Comparison of ENCODE assay signal across 2 worm cellular contexts in genomic region chrX:7873350-7873749, ce11.
A peak's percentile ranks its signal among the peaks of the same experiment; 100 is the strongest.
TF ChIP-seq lines count a peak whose summit lies in the region.

No protein-coding gene starts in this region.

TF ChIP-seq in whole organism, L2 larva, 48 proteins besides CTCF, POLR2A, EP300 and RAD21:
- no peak for TF ChIP-seq nhr-25 (tag; optimal IDR thresholded peaks at IDR 0.05; lab: Kevin White, UChicago)
- peak; percentile 29 for TF ChIP-seq mab-5 (tag; optimal IDR thresholded peaks at IDR 0.05; lab: Kevin White, UChicago)
- no peak for TF ChIP-seq dmd-4 (tag; optimal IDR thresholded peaks at IDR 0.05; lab: Kevin White, UChicago)
- TF ChIP-seq unc-55 (GFP tag; optimal IDR thresholded peaks at IDR 0.05; lab: Kevin White, UChicago): peak; percentile 63
- TF ChIP-seq lin-13 (GFP tag; optimal IDR thresholded peaks at IDR 0.05; lab: Kevin White, UChicago): no peak

TF ChIP-seq in whole organism, L3 larva, 47 proteins besides CTCF, POLR2A, EP300 and RAD21:
- TF ChIP-seq ztf-4 (tag; optimal IDR thresholded peaks at IDR 0.05; lab: Kevin White, UChicago): no peak
- no peak for TF ChIP-seq nhr-12 (tag; optimal IDR thresholded peaks at IDR 0.05; lab: Kevin White, UChicago)
- TF ChIP-seq lin-39 (tag; optimal IDR thresholded peaks at IDR 0.05; lab: Kevin White, UChicago): peak; percentile 22

Comparison
In these comparisons a context has a peak if more than half of its experiments do, and no peak if none do; other contexts are left out.
1. Of the 25 proteins assayed by ChIP-seq in both whole organism, L2 larva and whole organism, L3 larva: peak only in whole organism, L2 larva: none; only in whole organism, L3 larva: lin-39; in both: none; in neither: 24.